Worm (Caenorhabditis elegans): ENCODE measurements around the gene tag-51.

ce11 chrIII:832855-833504, 21.0 kb upstream of the tag-51 start, which contains the start of gene zip-2:
- TF ChIP-seq dve-1 (tag; optimal IDR thresholded peaks at IDR 0.05; ENCODE audit: insufficient read depth) (peak; percentile 95), ceh-28 (tag; optimal IDR thresholded peaks at IDR 0.05) (no peak), unc-62 (GFP tag; optimal IDR thresholded peaks at IDR 0.05 in 1 of 2) (peak in 1 of 2 experiments; percentile 79), unc-62 (tag; optimal IDR thresholded peaks at IDR 0.05) (no peak), rbr-2 (tag; optimal IDR thresholded peaks at IDR 0.05) (no peak), duxl-1 (tag; optimal IDR thresholded peaks at IDR 0.05; ENCODE audit: poor library complexity) (no peak), F49E8.2 (tag; optimal IDR thresholded peaks at IDR 0.05; ENCODE audit: borderline replicate concordance) (no peak), lin-39 (tag; optimal IDR thresholded peaks at IDR 0.05) (no peak), zag-1 (tag; optimal IDR thresholded peaks at IDR 0.05) (no peak), Y48G9A.11 (GFP tag; IDR thresholded peaks at IDR 0.05) (no peak), nhr-111 (GFP tag; optimal IDR thresholded peaks at IDR 0.05) (no peak), snpc-4 (tag; optimal IDR thresholded peaks at IDR 0.05) (no peak), ceh-82 (tag; optimal IDR thresholded peaks at IDR 0.05) (no peak), R02D3.7 (tag; optimal IDR thresholded peaks at IDR 0.05) (no peak)
